Worm (Caenorhabditis elegans): ENCODE results near the gene F02D8.4.

F02D8.4 gene

DNA sequence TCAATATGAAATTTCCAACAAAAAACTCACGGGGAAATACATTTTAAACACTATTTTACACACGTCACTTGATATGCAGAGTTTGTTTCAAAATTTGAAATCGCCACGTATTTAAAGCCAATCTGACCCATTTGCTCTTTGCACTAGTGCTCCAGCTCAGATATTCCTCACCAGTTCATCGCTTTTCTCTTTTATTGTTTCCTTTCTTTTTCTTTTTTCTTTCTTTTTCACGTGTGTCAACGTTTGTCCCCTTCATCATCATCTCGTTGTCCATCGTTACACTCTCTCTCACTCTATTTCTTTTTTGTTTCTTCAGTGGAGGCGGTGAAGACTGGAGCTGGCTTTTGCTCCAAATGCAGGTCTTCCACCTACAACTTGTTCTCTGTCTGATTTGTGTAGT is at the start of gene F02D8.4:
Gene F02D8.4, plus strand, starts transcription at position 301 of the 400 bp plus-strand sequence.
- TF ChIP-seq efl-1 (optimal IDR thresholded peaks at IDR 0.05) (no peak), efl-1 (GFP tag; optimal IDR thresholded peaks at IDR 0.05 in 1 of 2) (peak in 1 of 2 experiments; percentile 51), rnt-1 (tag; optimal IDR thresholded peaks at IDR 0.05) (peak; percentile 29), blmp-1 (tag; optimal IDR thresholded peaks at IDR 0.05) (peak; percentile 44), hlh-4 (tag; optimal IDR thresholded peaks at IDR 0.05) (no peak), nhr-20 (tag; optimal IDR thresholded peaks at IDR 0.05) (no peak), irx-1 (tag; optimal IDR thresholded peaks at IDR 0.05) (no peak)

DNA sequence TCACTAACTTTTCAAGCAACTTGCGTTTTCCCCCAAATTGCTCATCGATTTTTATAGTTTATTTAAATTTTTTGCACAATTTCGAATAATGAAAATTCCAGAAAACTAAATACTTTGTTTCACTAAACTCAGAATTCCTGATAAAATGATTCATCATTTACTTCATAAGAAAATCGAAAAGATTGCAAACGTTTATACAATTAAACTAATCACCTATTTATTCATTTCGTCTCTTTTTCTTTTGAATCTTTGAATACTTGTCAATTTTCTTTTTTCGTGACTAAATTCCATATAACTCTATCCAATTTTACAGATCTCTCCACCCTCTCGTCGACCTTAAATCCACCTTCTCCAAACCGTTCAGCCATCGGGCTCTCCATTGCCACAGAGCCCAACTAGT is 48.1 kb upstream of the F02D8.4 start, which contains the start of gene C30G7.2:
Gene C30G7.2, plus strand, starts transcription at position 301 of the 400 bp plus-strand sequence.
- no peak for TF ChIP-seq irx-1 (tag; optimal IDR thresholded peaks at IDR 0.05)
- no peak for TF ChIP-seq nhr-90 (tag; optimal IDR thresholded peaks at IDR 0.05; ENCODE audit: poor library complexity)
- no peak for TF ChIP-seq aly-2 (tag; optimal IDR thresholded peaks at IDR 0.05)
- TF ChIP-seq nhr-84 (tag; optimal IDR thresholded peaks at IDR 0.05) = no peak
- TF ChIP-seq hlh-4 (tag; optimal IDR thresholded peaks at IDR 0.05) = no peak
- TF ChIP-seq fos-1 (tag; optimal IDR thresholded peaks at IDR 0.05) = no peak
- no peak for TF ChIP-seq tbx-2 (tag; optimal IDR thresholded peaks at IDR 0.05)
- TF ChIP-seq mep-1 (tag; optimal IDR thresholded peaks at IDR 0.05) = no peak
- TF ChIP-seq ceh-88 (GFP tag; IDR thresholded peaks at IDR 0.05) = no peak
- TF ChIP-seq ceh-8 (GFP tag; optimal IDR thresholded peaks at IDR 0.05) = no peak

DNA sequence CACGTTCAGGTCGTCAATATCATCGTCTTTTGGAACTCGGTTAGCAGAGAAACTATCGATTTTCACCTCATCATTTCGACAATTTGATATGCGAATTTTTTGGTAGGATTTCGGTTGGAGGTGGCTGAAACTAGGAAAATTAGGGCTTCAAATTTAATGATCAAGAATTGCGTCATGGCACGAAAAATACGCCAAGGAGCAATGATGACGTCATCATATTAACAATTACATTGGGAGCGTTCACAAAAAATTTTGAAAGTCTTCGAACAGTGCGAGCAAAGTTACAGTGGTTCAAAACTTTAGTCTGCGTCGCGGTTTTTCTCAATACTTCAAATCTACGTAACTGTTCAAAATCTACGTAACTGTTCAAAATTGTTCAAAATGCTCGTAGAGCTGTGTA is 41.8 kb upstream of the F02D8.4 start:
- TF ChIP-seq lin-13 (GFP tag; optimal IDR thresholded peaks at IDR 0.05) (no peak), ceh-88 (GFP tag; IDR thresholded peaks at IDR 0.05) (no peak), nhr-20 (tag; optimal IDR thresholded peaks at IDR 0.05) (no peak), nhr-19 (GFP tag; conservative IDR thresholded peaks at IDR 0.05) (no peak), fkh-8 (tag; optimal IDR thresholded peaks at IDR 0.05) (no peak), egl-27 (tag; optimal IDR thresholded peaks at IDR 0.05) (no peak), nhr-237 (tag; optimal IDR thresholded peaks at IDR 0.05) (no peak), lin-15B (tag; optimal IDR thresholded peaks at IDR 0.05) (no peak), nhr-85 (tag) (no peak), unc-98 (GFP tag; IDR thresholded peaks at IDR 0.05) (no peak), nhr-11 (tag; optimal IDR thresholded peaks at IDR 0.05) (no peak), lin-35 (GFP tag; optimal IDR thresholded peaks at IDR 0.05) (no peak), zag-1 (tag; optimal IDR thresholded peaks at IDR 0.05) (no peak), lir-3 (tag; optimal IDR thresholded peaks at IDR 0.05; ENCODE audit: poor library complexity) (no peak), jun-1 (tag; optimal IDR thresholded peaks at IDR 0.05) (no peak), ztf-11 (tag; optimal IDR thresholded peaks at IDR 0.05) (no peak), fkh-10 (GFP tag; optimal IDR thresholded peaks at IDR 0.05) (no peak)

DNA sequence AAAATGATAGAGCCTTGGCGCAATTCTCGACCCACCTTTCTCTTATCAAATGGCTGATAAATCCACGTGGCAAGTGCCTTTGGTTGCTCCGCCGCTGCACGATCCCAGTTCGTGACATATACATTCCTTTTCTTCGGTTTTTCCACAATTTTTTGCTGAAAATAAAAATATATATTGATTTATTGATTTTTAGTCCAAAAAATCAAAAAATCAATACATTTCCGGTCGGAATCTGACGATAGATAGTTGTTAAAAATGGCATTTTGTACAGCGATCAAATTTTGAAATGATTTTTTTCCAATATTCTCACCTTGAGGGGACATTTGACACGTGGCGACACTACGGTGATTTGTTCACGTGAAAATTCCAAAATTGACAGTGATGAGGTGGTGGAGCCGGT is 40.9 kb upstream of the F02D8.4 start:
- no peak for TF ChIP-seq efl-1 (optimal IDR thresholded peaks at IDR 0.05)
- TF ChIP-seq efl-1 (GFP tag; optimal IDR thresholded peaks at IDR 0.05 in 1 of 2) = peak in 1 of 2 experiments; percentile 7
- no peak for TF ChIP-seq ceh-90 (tag; optimal IDR thresholded peaks at IDR 0.05)

DNA sequence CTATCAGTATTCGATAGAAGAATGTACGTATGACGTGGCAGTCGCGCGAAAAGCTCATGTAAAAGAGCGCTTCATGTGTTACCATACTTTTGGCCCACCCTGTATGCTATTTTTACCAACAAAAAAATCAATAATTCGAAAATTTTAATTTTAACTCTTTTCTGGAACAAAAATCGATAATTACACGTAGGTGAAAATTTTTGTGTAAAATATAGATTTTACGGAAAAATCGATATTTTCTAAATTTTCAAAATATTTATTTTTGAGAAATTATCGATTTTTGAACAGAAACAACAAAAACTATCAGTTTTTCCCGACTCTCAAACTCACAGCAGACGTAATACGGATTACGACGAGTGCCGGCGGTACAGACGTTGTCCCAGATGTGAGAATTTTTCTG is 39.6 kb upstream of the F02D8.4 start:
- TF ChIP-seq ztf-11 (tag; optimal IDR thresholded peaks at IDR 0.05) (no peak), mdl-1 (tag; optimal IDR thresholded peaks at IDR 0.05) (no peak), unc-62 (GFP tag; optimal IDR thresholded peaks at IDR 0.05) (no peak), hpl-2 (GFP tag; optimal IDR thresholded peaks at IDR 0.05) (no peak), nhr-90 (tag; optimal IDR thresholded peaks at IDR 0.05; ENCODE audit: poor library complexity) (no peak), egl-13 (tag; optimal IDR thresholded peaks at IDR 0.05) (no peak), ceh-8 (GFP tag; optimal IDR thresholded peaks at IDR 0.05) (no peak), alr-1 (tag; optimal IDR thresholded peaks at IDR 0.05; ENCODE audit: borderline replicate concordance) (no peak), ceh-63 (GFP tag; optimal IDR thresholded peaks at IDR 0.05) (no peak), aly-2 (tag; optimal IDR thresholded peaks at IDR 0.05) (no peak), dsc-1 (tag; optimal IDR thresholded peaks at IDR 0.05) (no peak), lin-35 (GFP tag; optimal IDR thresholded peaks at IDR 0.05) (no peak), lin-14 (GFP tag; optimal IDR thresholded peaks at IDR 0.05) (no peak), efl-1 (optimal IDR thresholded peaks at IDR 0.05) (no peak), efl-1 (GFP tag; optimal IDR thresholded peaks at IDR 0.05 in 1 of 2) (no peak), snu-23 (GFP tag; optimal IDR thresholded peaks at IDR 0.05) (no peak), sptf-1 (tag; optimal IDR thresholded peaks at IDR 0.05) (no peak)

All from whole organism, L1 larva.